Worm (Caenorhabditis elegans) whole organism, young adult: ENCODE measurements around the gene T23F6.2.

Source experiments
- C17E4.6 ChIP-seq: fragments of 200-800 bp; sonication (Bioruptor generic); IDR thresholded peaks from 2 replicates; pipeline ENCODE4 v1.3.6; 2022; ENCODE audit warnings: missing genetic modification reagents, missing genetic modification characterization, missing compliant biosample characterization
- F10E7.11 ChIP-seq: sonication (generic microtip); optimal IDR thresholded peaks from 2 replicates; lab custom pipeline; 2017; ENCODE audit warnings: mild to moderate bottlenecking, missing genetic modification characterization, moderate library complexity, missing compliant biosample characterization
- F23B12.7 ChIP-seq: sonication (generic microtip); optimal IDR thresholded peaks from 2 replicates; lab custom pipeline; 2017; ENCODE audit warnings: missing genetic modification characterization, mild to moderate bottlenecking, missing compliant biosample characterization, antibody characterized with exemption, moderate library complexity; ENCODE audit not compliant: insufficient read depth
- F39B2.1 ChIP-seq: fragments of 200-800 bp; sonication (Bioruptor generic); IDR thresholded peaks from 2 replicates; pipeline ENCODE4 v1.3.6; 2022; ENCODE audit warnings: missing genetic modification reagents, missing genetic modification characterization, missing compliant biosample characterization
- F52B5.7 ChIP-seq: sonication (generic microtip); optimal IDR thresholded peaks from 2 replicates; lab custom pipeline; 2016; ENCODE audit warnings: mild to moderate bottlenecking, missing genetic modification characterization, missing compliant biosample characterization
- F57A8.1 ChIP-seq: fragments of 200-800 bp; sonication (Bioruptor generic); optimal IDR thresholded peaks from 2 replicates; lab custom pipeline; 2018; ENCODE audit warnings: mild to moderate bottlenecking, missing genetic modification characterization, moderate library complexity, missing compliant biosample characterization
- K11D2.4 ChIP-seq: fragments of 200-800 bp; sonication (Bioruptor generic); IDR thresholded peaks from 2 replicates; pipeline ENCODE4 v1.3.6; 2022; ENCODE audit warnings: missing genetic modification reagents, missing genetic modification characterization, missing compliant biosample characterization
- T26A5.8 ChIP-seq: sonication (generic microtip); optimal IDR thresholded peaks from 2 replicates; lab custom pipeline; 2016; ENCODE audit warnings: missing genetic modification characterization, missing compliant biosample characterization
- Y53F4B.3 ChIP-seq: fragments of 200-800 bp; sonication (Bioruptor generic); IDR thresholded peaks from 2 replicates; pipeline ENCODE4 v1.3.6; 2022; ENCODE audit warnings: missing genetic modification reagents, missing genetic modification characterization, missing compliant biosample characterization
- Y53G8AR.9 ChIP-seq: fragments of 200-800 bp; sonication (Bioruptor generic); conservative IDR thresholded peaks from 2 replicates; pipeline ENCODE4 v1.3.6; 2022; ENCODE audit warnings: missing genetic modification reagents, missing genetic modification characterization, missing compliant biosample characterization
- Y67H2A.10 ChIP-seq: fragments of 200-800 bp; sonication (Bioruptor generic); conservative IDR thresholded peaks from 2 replicates; pipeline ENCODE4 v1.3.6; 2022; ENCODE audit warnings: missing genetic modification reagents, missing genetic modification characterization, missing compliant biosample characterization
- aptf-3 ChIP-seq: fragments of 200-800 bp; sonication (Bioruptor generic); IDR thresholded peaks from 2 replicates; pipeline ENCODE4 v1.3.6; 2022; ENCODE audit warnings: missing genetic modification characterization, missing compliant biosample characterization
- attf-3 ChIP-seq: fragments of 200-800 bp; sonication (Bioruptor generic); conservative IDR thresholded peaks from 2 replicates; pipeline ENCODE4 v1.3.6; 2022; ENCODE audit warnings: missing genetic modification reagents, missing genetic modification characterization, missing compliant biosample characterization
- bed-1 ChIP-seq: fragments of 200-800 bp; sonication (Bioruptor generic); IDR thresholded peaks from 2 replicates; pipeline ENCODE4 v1.3.6; 2022; ENCODE audit warnings: missing genetic modification reagents, missing genetic modification characterization, missing compliant biosample characterization
- ceh-100 ChIP-seq: fragments of 200-800 bp; sonication (Bioruptor generic); IDR thresholded peaks from 2 replicates; pipeline ENCODE4 v1.3.6; 2022; ENCODE audit warnings: missing genetic modification reagents, missing genetic modification characterization, missing compliant biosample characterization
- ceh-58 ChIP-seq: fragments of 200-800 bp; sonication (Bioruptor generic); IDR thresholded peaks from 2 replicates; pipeline ENCODE4 v1.3.6; 2022; ENCODE audit warnings: missing genetic modification characterization, missing compliant biosample characterization
- chd-7 ChIP-seq: sonication (generic microtip); optimal IDR thresholded peaks from 2 replicates; lab custom pipeline; 2016; ENCODE audit warnings: mild to moderate bottlenecking, missing genetic modification characterization, moderate library complexity, missing compliant biosample characterization
- die-1 ChIP-seq: sonication (generic microtip); optimal IDR thresholded peaks from 2 replicates; lab custom pipeline; 2016; ENCODE audit warnings: missing genotype, mild to moderate bottlenecking, missing genetic modification characterization, missing compliant biosample characterization
- dox-1 ChIP-seq: fragments of 200-800 bp; sonication (Bioruptor generic); IDR thresholded peaks from 2 replicates; pipeline ENCODE4 v1.3.6; 2022; ENCODE audit warnings: missing genetic modification reagents, missing genetic modification characterization, missing compliant biosample characterization
- efl-1 ChIP-seq: fragments of 150-350 bp; optimal IDR thresholded peaks from 2 replicates; lab custom pipeline; 2014; ENCODE audit warnings: missing biosample characterization, missing genetic modification reagents, missing genetic modification characterization
- egl-44 ChIP-seq: fragments of 200-800 bp; sonication (Bioruptor generic); IDR thresholded peaks from 2 replicates; pipeline ENCODE4 v1.3.6; 2022; ENCODE audit warnings: missing genetic modification reagents, missing genetic modification characterization, missing compliant biosample characterization
- egrh-3 ChIP-seq: fragments of 200-800 bp; sonication (Bioruptor generic); IDR thresholded peaks from 2 replicates; pipeline ENCODE4 v1.3.6; 2022; ENCODE audit warnings: missing genetic modification reagents, missing genetic modification characterization, missing compliant biosample characterization
- ekl-4 ChIP-seq: fragments of 200-800 bp; sonication (Bioruptor generic); IDR thresholded peaks from 2 replicates; pipeline ENCODE4 v1.3.6; 2022; ENCODE audit warnings: missing genetic modification reagents, missing genetic modification characterization, missing compliant biosample characterization
- gei-17 ChIP-seq: fragments of 200-800 bp; sonication (Bioruptor generic); optimal IDR thresholded peaks from 2 replicates; lab custom pipeline; 2018; ENCODE audit warnings: mild to moderate bottlenecking, missing genetic modification characterization, missing compliant biosample characterization
- hlh-12 ChIP-seq: sonication (generic microtip); optimal IDR thresholded peaks from 2 replicates; lab custom pipeline; 2016; ENCODE audit warnings: missing genetic modification characterization, missing compliant biosample characterization
- let-607 ChIP-seq, 2 experiments: fragments of 200-800 bp in 1 of 2; sonication (Bioruptor generic) in 1 of 2; sonication (generic microtip) in 1 of 2; optimal IDR thresholded peaks; 2 replicates each; lab custom pipeline; 2016 to 2018; ENCODE audit warnings: mild to moderate bottlenecking in 2 of 2, missing compliant biosample characterization in 2 of 2, missing genetic modification characterization in 2 of 2, moderate library complexity in 2 of 2, missing genotype in 1 of 2
- lin-40 ChIP-seq: sonication (generic microtip); optimal IDR thresholded peaks from 2 replicates; lab custom pipeline; 2016; ENCODE audit warnings: missing genetic modification characterization, mild to moderate bottlenecking, missing compliant biosample characterization, missing genotype, missing genetic modification reagents
- lin-54 ChIP-seq: fragments of 200-800 bp; sonication (Bioruptor generic); optimal IDR thresholded peaks from 2 replicates; lab custom pipeline; 2018; ENCODE audit warnings: mild to moderate bottlenecking, missing genetic modification characterization, missing compliant biosample characterization
- lir-1 ChIP-seq: fragments of 200-800 bp; sonication (Bioruptor generic); conservative IDR thresholded peaks from 2 replicates; pipeline ENCODE4 v1.3.6; 2022; ENCODE audit warnings: missing genetic modification reagents, missing genetic modification characterization, missing compliant biosample characterization
- lsy-27 ChIP-seq: sonication (generic microtip); optimal IDR thresholded peaks from 2 replicates; lab custom pipeline; 2017; ENCODE audit warnings: missing genetic modification characterization, mild to moderate bottlenecking, missing compliant biosample characterization, antibody characterized with exemption, missing genotype, borderline replicate concordance; ENCODE audit not compliant: insufficient read depth
- madf-6 ChIP-seq: fragments of 200-800 bp; sonication (Bioruptor generic); IDR thresholded peaks from 2 replicates; pipeline ENCODE4 v1.3.6; 2022; ENCODE audit warnings: missing genetic modification reagents, missing genetic modification characterization, missing compliant biosample characterization
- madf-8 ChIP-seq: fragments of 200-800 bp; sonication (Bioruptor generic); conservative IDR thresholded peaks from 2 replicates; pipeline ENCODE4 v1.3.6; 2022; ENCODE audit warnings: missing genetic modification reagents, missing genetic modification characterization, missing compliant biosample characterization
- mel-28 ChIP-seq: sonication (generic microtip); optimal IDR thresholded peaks from 2 replicates; lab custom pipeline; 2016; ENCODE audit warnings: borderline replicate concordance, mild to moderate bottlenecking, missing genetic modification characterization, missing compliant biosample characterization
- mxl-1 ChIP-seq: sonication (generic microtip); optimal IDR thresholded peaks from 2 replicates; lab custom pipeline; 2016; ENCODE audit warnings: missing genetic modification characterization, missing compliant biosample characterization
- nhr-179 ChIP-seq: sonication (generic microtip); optimal IDR thresholded peaks from 2 replicates; lab custom pipeline; 2016; ENCODE audit warnings: mild to moderate bottlenecking, missing genetic modification characterization, missing compliant biosample characterization
- repo-1 ChIP-seq: sonication (generic microtip); optimal IDR thresholded peaks from 2 replicates; lab custom pipeline; 2017; ENCODE audit warnings: mild to moderate bottlenecking, missing genetic modification characterization, missing compliant biosample characterization
- sdz-38 ChIP-seq: sonication (generic microtip); optimal IDR thresholded peaks from 2 replicates; lab custom pipeline; 2016; ENCODE audit warnings: missing genotype, missing genetic modification characterization, missing compliant biosample characterization
- sea-2 ChIP-seq: fragments of 200-800 bp; sonication (Bioruptor generic); IDR thresholded peaks from 2 replicates; pipeline ENCODE4 v1.3.6; 2022; ENCODE audit warnings: missing genetic modification characterization, missing compliant biosample characterization
- snpc-1.3 ChIP-seq: sonication (generic microtip); optimal IDR thresholded peaks from 2 replicates; lab custom pipeline; 2017; ENCODE audit warnings: missing genetic modification characterization, mild to moderate bottlenecking, missing compliant biosample characterization, antibody characterized with exemption, moderate library complexity, missing genotype, missing genetic modification reagents; ENCODE audit not compliant: insufficient read depth
- tlf-1 ChIP-seq: fragments of 200-800 bp; sonication (Bioruptor generic); optimal IDR thresholded peaks from 2 replicates; lab custom pipeline; 2018; ENCODE audit warnings: mild to moderate bottlenecking, missing genetic modification characterization, missing compliant biosample characterization
- ztf-22 ChIP-seq: fragments of 200-800 bp; sonication (Bioruptor generic); optimal IDR thresholded peaks from 2 replicates; lab custom pipeline; 2018; ENCODE audit warnings: mild to moderate bottlenecking, missing genetic modification characterization, moderate library complexity, missing compliant biosample characterization
- ztf-28 ChIP-seq: fragments of 200-800 bp; sonication (Bioruptor generic); IDR thresholded peaks from 2 replicates; pipeline ENCODE4 v1.3.6; 2022; ENCODE audit warnings: missing genetic modification reagents, missing genetic modification characterization, missing compliant biosample characterization
- ztf-3 ChIP-seq: fragments of 200-800 bp; sonication (Bioruptor generic); optimal IDR thresholded peaks from 2 replicates; lab custom pipeline; 2018; ENCODE audit warnings: mild to moderate bottlenecking, missing genetic modification characterization, missing compliant biosample characterization

The T23F6.2 gene

DNA sequence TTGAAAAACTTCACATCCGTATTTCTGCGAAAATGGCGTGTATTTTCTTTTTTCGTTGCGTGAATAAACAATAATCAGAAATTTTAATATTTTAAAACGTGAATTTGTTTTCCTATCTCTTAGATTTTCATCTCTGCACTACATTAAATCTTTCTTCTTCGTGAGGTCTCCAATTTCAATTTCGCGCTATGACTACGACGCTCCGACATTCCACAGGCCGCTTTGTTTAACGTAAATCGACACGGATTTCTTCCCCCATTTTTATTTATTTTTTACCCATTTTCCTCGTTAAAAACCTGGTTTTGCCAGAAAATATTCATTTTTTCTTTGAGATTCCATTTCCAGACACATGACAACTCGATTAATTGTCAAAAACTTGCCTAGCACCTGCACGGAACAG, 3.5 kb downstream of the T23F6.2 start, which contains the start of the genes T23F6.3 and rbd-1 (continued):
- TF ChIP-seq nhr-179 (tag; lab: Kevin White, UChicago): no peak
- TF ChIP-seq egl-44: no peak
- peak; percentile 72 for TF ChIP-seq dox-1 (GFP tag; lab: Robert Waterston, UW)
- TF ChIP-seq Y67H2A.10 (GFP tag; lab: Robert Waterston, UW): no peak
- TF ChIP-seq hlh-12 (tag; lab: Kevin White, UChicago): no peak
- no peak for TF ChIP-seq sdz-38 (tag; lab: Kevin White, UChicago)
- TF ChIP-seq ceh-58 (GFP tag; lab: Robert Waterston, UW): no peak
- TF ChIP-seq lin-40 (tag; lab: Kevin White, UChicago): peak; percentile 79
- no peak for TF ChIP-seq die-1 (tag; lab: Kevin White, UChicago)
- TF ChIP-seq mel-28 (tag; lab: Kevin White, UChicago): no peak
- TF ChIP-seq ztf-22: no peak
- TF ChIP-seq gei-17 (GFP tag; lab: Kevin White, UChicago): peak; percentile 8
- no peak for TF ChIP-seq F10E7.11 (tag; lab: Kevin White, UChicago)
- peak; percentile 96 for TF ChIP-seq ceh-100 (GFP tag; lab: Robert Waterston, UW)
- no peak for TF ChIP-seq egrh-3
- 0 out of 2 replicates have a peak, but pooled peaks have one; percentile 13 for TF ChIP-seq lir-1
- peak; percentile 100 for TF ChIP-seq attf-3
- no peak for TF ChIP-seq ztf-28 (GFP tag; lab: Robert Waterston, UW)
- no peak for TF ChIP-seq T26A5.8
- no peak for TF ChIP-seq bed-1 (GFP tag; lab: Robert Waterston, UW)
- TF ChIP-seq madf-8: no peak
- no peak for TF ChIP-seq sea-2
- TF ChIP-seq madf-6 (GFP tag; lab: Robert Waterston, UW): peak; percentile 25; the same call in 1 of the 2 replicates
- TF ChIP-seq Y53G8AR.9 (GFP tag; lab: Robert Waterston, UW): peak; percentile 40; the same call in 1 of the 2 replicates
- no peak for TF ChIP-seq mxl-1 (tag; lab: Kevin White, UChicago)
- no peak for TF ChIP-seq ekl-4 (GFP tag; lab: Robert Waterston, UW)
- no peak for TF ChIP-seq F52B5.7 (tag; lab: Kevin White, UChicago)
- no peak for TF ChIP-seq snpc-1.3
- no peak for TF ChIP-seq C17E4.6 (GFP tag; lab: Robert Waterston, UW)
- TF ChIP-seq tlf-1 (GFP tag; lab: Kevin White, UChicago): peak; percentile 15
- peak; percentile 73 for TF ChIP-seq K11D2.4
- no peak for TF ChIP-seq lsy-27 (tag; lab: Kevin White, UChicago)
- no peak for TF ChIP-seq aptf-3 (GFP tag; lab: Robert Waterston, UW)
- TF ChIP-seq efl-1 (GFP tag; lab: Kevin White, UChicago): peak; percentile 96
- no peak for TF ChIP-seq let-607 (tag; optimal IDR thresholded peaks at IDR 0.05; lab: Kevin White, UChicago)
- peak; percentile 98 for TF ChIP-seq lin-54
- no peak for TF ChIP-seq repo-1 (tag; lab: Kevin White, UChicago)

DNA sequence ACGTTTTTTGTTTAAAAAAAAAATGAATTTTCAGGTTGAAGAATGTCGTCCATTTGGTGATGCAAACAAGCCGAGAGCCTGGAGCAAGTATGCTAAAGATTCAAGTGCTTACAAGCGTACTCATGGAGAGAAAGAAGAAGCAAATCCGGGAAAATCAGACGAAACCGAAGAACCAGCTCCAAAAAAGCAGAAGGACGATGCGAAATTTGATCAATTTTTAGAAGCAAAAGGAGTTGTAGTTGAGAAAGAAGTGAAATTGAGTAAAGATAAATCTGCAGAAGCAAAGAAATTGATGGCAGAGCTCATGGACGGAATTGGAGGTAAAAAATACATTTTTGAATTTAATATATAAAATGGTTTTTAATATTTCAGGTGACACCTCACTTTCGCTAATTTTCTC, 4.1 kb downstream of the T23F6.2 start:
- TF ChIP-seq ztf-3 (GFP tag; lab: Kevin White, UChicago) (no peak), F23B12.7 (tag; lab: Kevin White, UChicago) (no peak), F39B2.1 (no peak), Y53F4B.3 (GFP tag; lab: Robert Waterston, UW) (no peak), chd-7 (no peak), hlh-12 (tag; lab: Kevin White, UChicago) (no peak), efl-1 (GFP tag; lab: Kevin White, UChicago) (no peak), F57A8.1 (no peak)
